Fruit fly (Drosophila melanogaster): ENCODE data around the gene CG7556.

DNA sequence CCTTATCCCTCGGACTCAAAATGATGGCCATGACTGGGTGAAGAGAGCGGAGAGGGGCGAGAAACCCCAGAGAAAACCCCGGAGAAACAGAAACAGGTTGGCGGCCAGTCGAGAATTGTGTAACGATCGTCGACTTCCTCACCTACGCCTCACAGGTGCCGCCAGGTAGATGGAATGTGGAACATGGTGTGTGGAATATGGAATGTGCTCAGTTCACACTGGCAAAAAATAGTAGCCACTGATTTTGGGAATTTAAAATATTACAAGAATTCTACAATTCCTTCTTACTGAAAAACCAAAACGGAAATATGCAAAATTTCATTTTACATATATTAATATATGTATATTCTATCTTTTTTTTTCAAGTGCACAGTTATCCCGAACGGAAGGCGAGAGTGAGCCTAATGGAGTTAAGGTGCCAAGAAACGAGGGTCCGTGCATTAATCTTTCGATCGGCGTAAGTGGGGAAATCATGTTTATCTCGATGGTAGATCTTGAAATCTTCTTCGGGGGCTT is 23.6 kb downstream of the CG7556 start:
- TF ChIP-seq Crg-1 (GFP tag; optimal IDR thresholded peaks at IDR 0.05) (no peak), ovo (GFP tag; optimal IDR thresholded peaks at IDR 0.05) (no peak), kay (GFP tag; ENCODE audit: borderline replicate concordance) (no peak), CG1620 (GFP tag; optimal IDR thresholded peaks at IDR 0.05) (no peak), Clk (GFP tag; optimal IDR thresholded peaks at IDR 0.05) (no peak), bab1 (GFP tag; optimal IDR thresholded peaks at IDR 0.05) (no peak), pad (GFP tag; optimal IDR thresholded peaks at IDR 0.05) (no peak), Mnt (GFP tag; optimal IDR thresholded peaks at IDR 0.05) (no peak), tj (GFP tag; optimal IDR thresholded peaks at IDR 0.05) (no peak), CG33017 (tag; optimal IDR thresholded peaks at IDR 0.05) (no peak), CG5204 (GFP tag; optimal IDR thresholded peaks at IDR 0.05) (peak; percentile 18)

All from whole organism, adult.